Fruit fly (Drosophila melanogaster) whole organism, prepupa: ENCODE measurements around the gene Enoph.

Source experiments
- CG10669 ChIP-seq: fragments of 200-800 bp; sonication (Bioruptor generic); optimal IDR thresholded peaks from 3 replicates; lab custom pipeline; 2018; ENCODE audit warnings: missing biosample characterization, mild to moderate bottlenecking, missing genetic modification characterization, moderate library complexity
- CG15336 ChIP-seq: fragments of 200-800 bp; sonication (Bioruptor generic); IDR thresholded peaks from 2 replicates; pipeline ENCODE4 v1.3.6; 2022; ENCODE audit warnings: missing biosample characterization, missing genetic modification characterization
- CG31627 ChIP-seq: fragments of 200-800 bp; sonication (Bioruptor generic); optimal IDR thresholded peaks from 3 replicates; lab custom pipeline; 2016; ENCODE audit warnings: missing biosample characterization, missing genetic modification characterization
- CG7368 ChIP-seq: fragments of 200-800 bp; sonication (Bioruptor generic); optimal IDR thresholded peaks from 3 replicates; lab custom pipeline; 2016; ENCODE audit warnings: missing biosample characterization, missing genetic modification characterization
- CG8119 ChIP-seq: fragments of 200-800 bp; sonication (Bioruptor generic); IDR thresholded peaks from 3 replicates; pipeline ENCODE4 v1.3.6; 2022; ENCODE audit warnings: missing biosample characterization, missing genetic modification characterization

- TF ChIP-seq CG31627 (GFP tag; lab: Kevin White, UChicago) (no peak), CG8119 (GFP tag; lab: Robert Waterston, UW) (peak; percentile 70; the same call in 2 of the 3 replicates), CG10669 (GFP tag; lab: Kevin White, UChicago) (peak; percentile 65), CG15336 (GFP tag; lab: Robert Waterston, UW) (no peak; the same call in none of the 2 replicates), CG7368 (GFP tag; lab: Kevin White, UChicago) (peak; percentile 27)
These were observed 7.1 kb upstream of the Enoph start for dm6 chr3R:5263311-5264250.
